Worm (Caenorhabditis elegans) whole organism, dauer: ENCODE results near the gene pnk-4.

ENCODE experiments used
- unc-62 ChIP-seq: sonication (generic microtip); optimal IDR thresholded peaks from 2 replicates; lab custom pipeline; 2017; ENCODE audit warnings: missing biosample characterization, missing genetic modification reagents, missing genetic modification characterization

pnk-4 gene

ce11 chrX:5119686-5120085 lies 32.0 kb downstream of the pnk-4 start:
- TF ChIP-seq unc-62 (GFP tag; lab: Kevin White, UChicago), result no peak

DNA sequence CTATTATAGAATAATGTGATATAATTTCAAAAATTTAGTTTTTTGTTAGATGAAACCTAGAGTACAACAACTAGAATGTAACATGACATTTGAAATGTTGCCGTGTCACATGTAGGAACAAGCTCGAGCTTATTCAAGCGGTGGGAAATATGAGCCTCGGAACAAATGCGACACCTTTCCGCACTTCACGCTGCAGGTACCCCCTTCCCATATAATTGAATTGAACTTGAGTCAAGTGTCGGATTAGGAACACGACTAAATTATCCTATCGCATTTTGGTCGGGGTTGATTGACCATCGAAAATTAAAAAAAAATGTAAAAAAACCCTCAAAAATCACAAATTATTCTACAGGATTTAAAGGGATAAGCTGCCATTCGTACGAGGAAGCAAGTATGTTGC lies 32.6 kb downstream of the pnk-4 start:
- TF ChIP-seq unc-62 (GFP tag; lab: Kevin White, UChicago), result no peak

ce11 chrX:5120807-5121206 lies 33.2 kb downstream of the pnk-4 start:
- TF ChIP-seq unc-62 (GFP tag; lab: Kevin White, UChicago), result no peak

DNA sequence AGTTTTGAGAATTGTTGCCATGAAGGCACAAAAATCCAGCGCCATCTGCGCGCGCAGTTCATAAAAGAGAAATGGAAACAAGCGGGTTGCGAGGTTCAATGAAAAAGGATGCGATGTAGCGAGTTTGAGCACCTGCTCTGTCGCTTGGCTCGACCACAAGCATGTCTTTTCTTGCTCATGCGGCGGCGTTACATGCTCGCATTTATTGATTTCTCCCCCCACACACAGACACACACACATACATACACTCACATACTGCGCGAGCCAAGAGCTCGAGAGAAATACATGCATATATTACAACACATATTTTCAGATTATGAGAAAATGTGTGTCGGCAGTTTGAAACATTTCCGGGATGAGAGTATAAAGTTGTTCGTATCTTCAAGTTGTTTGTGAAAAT lies 34.1 kb downstream of the pnk-4 start:
- TF ChIP-seq unc-62 (GFP tag; lab: Kevin White, UChicago), result no peak

ce11 chrX:5122369-5122768 lies 34.7 kb downstream of the pnk-4 start:
- TF ChIP-seq unc-62 (GFP tag; lab: Kevin White, UChicago), result no peak

ce11 chrX:5122791-5123414 lies 35.3 kb downstream of the pnk-4 start:
- no peak for TF ChIP-seq unc-62 (GFP tag; lab: Kevin White, UChicago)

DNA sequence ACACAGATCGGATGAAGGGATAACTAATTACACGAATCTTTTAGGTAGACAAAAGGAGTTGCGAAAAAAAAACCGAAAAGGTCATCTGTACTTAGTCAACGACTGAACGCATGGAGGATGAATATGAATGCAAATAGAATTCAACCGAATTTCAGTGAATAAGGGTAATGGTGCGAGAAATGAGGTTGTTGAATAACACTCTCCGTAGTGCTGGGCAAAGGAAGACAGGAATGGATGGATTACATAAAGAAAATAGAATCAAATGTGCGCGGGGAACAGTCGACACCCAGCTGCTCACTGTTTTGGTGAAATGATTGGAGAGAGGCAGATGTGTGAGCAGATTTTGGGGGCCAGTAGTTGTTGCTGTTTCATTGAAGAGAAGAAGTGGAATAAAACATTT lies 36.6 kb downstream of the pnk-4 start:
- TF ChIP-seq unc-62 (GFP tag; lab: Kevin White, UChicago), result no peak

DNA sequence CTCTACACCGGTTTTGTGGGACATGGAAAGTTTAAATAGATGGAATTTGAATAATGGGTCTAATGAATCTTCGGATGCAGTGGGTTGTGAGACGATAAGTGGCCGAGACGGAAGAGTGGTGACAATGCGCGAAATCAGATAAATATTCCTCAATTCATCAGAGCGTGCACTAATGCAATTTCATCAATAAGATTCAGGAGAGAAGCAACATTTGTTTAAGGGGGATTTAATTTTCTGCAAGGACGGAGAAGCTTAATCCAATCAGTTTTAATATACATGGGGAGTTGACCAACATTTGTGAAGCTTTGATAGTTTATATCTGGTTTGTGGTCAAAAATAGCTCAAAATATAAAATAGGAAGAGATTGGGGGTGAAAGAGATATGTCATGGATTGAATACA lies 41.8 kb downstream of the pnk-4 start:
- TF ChIP-seq unc-62 (GFP tag; lab: Kevin White, UChicago), result no peak

- no peak for TF ChIP-seq unc-62 (GFP tag; lab: Kevin White, UChicago)
These were observed 44.1 kb downstream of the pnk-4 start for ce11 chrX:5131760-5132159.

- no peak for TF ChIP-seq unc-62 (GFP tag; lab: Kevin White, UChicago)
These were observed 46.3 kb downstream of the pnk-4 start, which contains the start of gene tbc-7 for ce11 chrX:5133980-5134379. TSS of gene tbc-7 (plus strand) at chrX:5134280.

ce11 chrX:5135548-5135947 lies 47.9 kb downstream of the pnk-4 start:
- TF ChIP-seq unc-62 (GFP tag; lab: Kevin White, UChicago), result no peak

DNA sequence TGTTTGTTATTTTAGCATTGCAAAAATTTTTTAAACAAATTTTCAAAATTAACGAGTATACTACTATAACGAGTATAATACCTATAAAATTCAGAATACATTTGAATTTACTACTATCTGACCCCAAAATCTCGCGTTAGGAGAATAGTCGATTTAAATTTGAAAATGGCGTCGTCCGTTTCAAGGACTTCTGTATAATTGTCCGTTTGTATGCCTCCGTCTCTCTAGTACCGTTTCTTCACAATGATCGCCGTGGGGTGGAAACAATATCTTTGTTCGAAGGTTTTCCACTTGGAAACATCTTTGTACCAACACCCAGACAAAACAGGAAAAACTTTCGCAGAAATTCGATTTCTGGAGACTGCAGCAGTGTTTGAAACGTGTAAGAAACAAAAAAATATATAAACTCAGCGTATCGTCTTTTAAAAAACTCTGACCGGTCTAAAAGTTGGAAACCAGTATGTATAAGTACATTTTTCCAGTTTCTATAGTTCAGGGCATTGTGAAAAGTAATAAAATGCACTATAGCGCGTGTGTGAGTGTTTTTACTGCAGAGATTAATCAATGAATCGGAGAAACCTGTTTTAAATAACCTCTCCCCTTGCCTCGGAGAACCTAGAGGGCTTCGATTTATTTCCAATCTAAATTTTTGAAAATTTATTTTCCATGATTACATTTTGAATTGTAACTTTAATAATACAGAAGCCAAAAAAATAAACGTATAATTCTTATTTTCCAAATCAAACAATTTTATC lies 50.3 kb downstream of the pnk-4 start:
- no peak for TF ChIP-seq unc-62 (GFP tag; lab: Kevin White, UChicago)

- no peak for TF ChIP-seq unc-62 (GFP tag; lab: Kevin White, UChicago)
These were observed 52.5 kb downstream of the pnk-4 start for ce11 chrX:5140177-5140576.
